Worm (Caenorhabditis elegans): Measurements from ENCODE around the gene srlf-18.

ce11 chrIV:11142314-11143227 lies 41.3 kb upstream of the srlf-18 start, which contains the start of gene skih-2:
- TF ChIP-seq mdl-1 (tag; optimal IDR thresholded peaks at IDR 0.05) (no peak), nhr-237 (tag; optimal IDR thresholded peaks at IDR 0.05) (no peak), unc-39 (tag; optimal IDR thresholded peaks at IDR 0.05) (no peak), dmd-4 (tag; optimal IDR thresholded peaks at IDR 0.05) (no peak), ama-1 (optimal IDR thresholded peaks at IDR 0.05) (no peak), ztf-4 (tag; optimal IDR thresholded peaks at IDR 0.05) (no peak), snpc-4 (tag; optimal IDR thresholded peaks at IDR 0.05) (no peak)

Measured in whole organism, L2 larva.